Comparison of ENCODE assay signal across 4 fruit fly cellular contexts in genomic region chr3R:5363412-5363811, dm6.
TF ChIP-seq lines count a peak whose summit lies in the region.

No protein-coding gene starts in this region.

- no peak for TF ChIP-seq CTCF in whole organism, embryonic (GFP tag; optimal IDR thresholded peaks at IDR 0.05; lab: Kevin White, UChicago)

TF ChIP-seq in whole organism, embryonic, 481 proteins besides CTCF, POLR2A, EP300 and RAD21 (continues in another document):
- TF ChIP-seq B-H1 (GFP tag; IDR thresholded peaks at IDR 0.05; lab: Robert Waterston, UW) (0 out of 3 replicates have a peak, but pooled peaks have one; percentile 17), hkb (optimal IDR thresholded peaks at IDR 0.05; lab: Kevin White, UChicago) (no peak), hkb (GFP tag; IDR thresholded peaks at IDR 0.05; lab: Robert Waterston, UW) (0 out of 2 replicates have a peak, but pooled peaks have one; percentile 15), btn (GFP tag; optimal IDR thresholded peaks at IDR 0.05; lab: Kevin White, UChicago) (no peak), nom (GFP tag; optimal IDR thresholded peaks at IDR 0.05; lab: Kevin White, UChicago) (peak; percentile 79), CG31365 (tag; optimal IDR thresholded peaks at IDR 0.05; lab: Kevin White, UChicago) (no peak), sqz (GFP tag; optimal IDR thresholded peaks at IDR 0.05; lab: Kevin White, UChicago) (peak; percentile 83), inv (GFP tag; IDR thresholded peaks at IDR 0.05; lab: Robert Waterston, UW; ENCODE audit: partially characterized antibody) (no peak), CG13287 (GFP tag; IDR thresholded peaks at IDR 0.05; lab: Robert Waterston, UW; ENCODE audit: partially characterized antibody) (peak; percentile 37; the same call in 1 of the 2 replicates), CG4282 (GFP tag; optimal IDR thresholded peaks at IDR 0.05; lab: Kevin White, UChicago) (no peak), pros (GFP tag; optimal IDR thresholded peaks at IDR 0.05; lab: Kevin White, UChicago) (peak; percentile 54), Dbx (GFP tag; IDR thresholded peaks at IDR 0.05; lab: Robert Waterston, UW) (no peak), oc (tag; optimal IDR thresholded peaks at IDR 0.05; lab: Kevin White, UChicago) (peak; percentile 90), HLH54F (GFP tag; optimal IDR thresholded peaks at IDR 0.05; lab: Kevin White, UChicago) (no peak), sna (GFP tag; IDR thresholded peaks at IDR 0.05; lab: Robert Waterston, UW; ENCODE audit: partially characterized antibody) (0 out of 2 replicates have a peak, but pooled peaks have one; percentile 13), Blimp-1 (GFP tag; optimal IDR thresholded peaks at IDR 0.05; lab: Kevin White, UChicago) (peak; percentile 11), CG12391 (tag; optimal IDR thresholded peaks at IDR 0.05; lab: Kevin White, UChicago) (no peak), CG13894 (tag; optimal IDR thresholded peaks at IDR 0.05; lab: Kevin White, UChicago) (peak; percentile 62), kni (GFP tag; optimal IDR thresholded peaks at IDR 0.05; lab: Kevin White, UChicago) (peak; percentile 6), CG15073 (GFP tag; optimal IDR thresholded peaks at IDR 0.05; lab: Kevin White, UChicago) (no peak), CG17359 (tag; optimal IDR thresholded peaks at IDR 0.05; lab: Kevin White, UChicago) (no peak)

TF ChIP-seq in whole organism, prepupa, 60 proteins besides CTCF, POLR2A, EP300 and RAD21 (continues in another document):
- TF ChIP-seq eg (GFP tag; IDR thresholded peaks at IDR 0.05; lab: Robert Waterston, UW) (no peak; the same call in 2 of the 3 replicates), Hr39 (GFP tag; optimal IDR thresholded peaks at IDR 0.05; lab: Kevin White, UChicago) (peak; percentile 35), net (GFP tag; optimal IDR thresholded peaks at IDR 0.05; lab: Kevin White, UChicago) (peak; percentile 18), Blimp-1 (GFP tag; optimal IDR thresholded peaks at IDR 0.05; lab: Kevin White, UChicago) (peak; percentile 43), CG8319 (GFP tag; optimal IDR thresholded peaks at IDR 0.05; lab: Kevin White, UChicago) (no peak), achi (GFP tag; optimal IDR thresholded peaks at IDR 0.05; lab: Kevin White, UChicago) (no peak), esn (GFP tag; optimal IDR thresholded peaks at IDR 0.05; lab: Kevin White, UChicago) (no peak), CG6276 (GFP tag; optimal IDR thresholded peaks at IDR 0.05; lab: Kevin White, UChicago) (no peak), dac (GFP tag; optimal IDR thresholded peaks at IDR 0.05; lab: Kevin White, UChicago) (no peak), Sox14 (GFP tag; optimal IDR thresholded peaks at IDR 0.05; lab: Kevin White, UChicago) (no peak), lz (GFP tag; optimal IDR thresholded peaks at IDR 0.05; lab: Kevin White, UChicago) (no peak), Sox102F (GFP tag; optimal IDR thresholded peaks at IDR 0.05; lab: Kevin White, UChicago) (no peak), Hr4 (GFP tag; optimal IDR thresholded peaks at IDR 0.05; lab: Kevin White, UChicago) (no peak), Sox15 (GFP tag; optimal IDR thresholded peaks at IDR 0.05; lab: Kevin White, UChicago) (no peak), CG6854 (GFP tag; optimal IDR thresholded peaks at IDR 0.05; lab: Kevin White, UChicago) (peak; percentile 90), CG3919 (GFP tag; optimal IDR thresholded peaks at IDR 0.05; lab: Kevin White, UChicago) (no peak), topi (GFP tag; optimal IDR thresholded peaks at IDR 0.05; lab: Kevin White, UChicago) (no peak), CG1621 (tag; optimal IDR thresholded peaks at IDR 0.05; lab: Kevin White, UChicago) (peak; percentile 74), CG9139 (GFP tag; optimal IDR thresholded peaks at IDR 0.05; lab: Kevin White, UChicago) (peak; percentile 34), fd59A (GFP tag; optimal IDR thresholded peaks at IDR 0.05; lab: Kevin White, UChicago) (no peak), OdsH (GFP tag; optimal IDR thresholded peaks at IDR 0.05; lab: Kevin White, UChicago) (no peak), CG4318 (GFP tag; optimal IDR thresholded peaks at IDR 0.05; lab: Kevin White, UChicago) (no peak), ss (GFP tag; optimal IDR thresholded peaks at IDR 0.05; lab: Kevin White, UChicago) (peak; percentile 56 to 99), spab (GFP tag; optimal IDR thresholded peaks at IDR 0.05; lab: Kevin White, UChicago) (no peak), CG6808 (GFP tag; optimal IDR thresholded peaks at IDR 0.05; lab: Kevin White, UChicago) (peak; percentile 32)

TF ChIP-seq in whole organism, pupa, 21 proteins besides CTCF, POLR2A, EP300 and RAD21:
- TF ChIP-seq Snoo (tag; optimal IDR thresholded peaks at IDR 0.05; lab: Kevin White, UChicago), result peak; percentile 79
- peak; percentile 58; the same call in 2 of the 3 replicates for TF ChIP-seq CG4496 (GFP tag; IDR thresholded peaks at IDR 0.05; lab: Robert Waterston, UW)
- TF ChIP-seq Ets98B (GFP tag; IDR thresholded peaks at IDR 0.05; lab: Robert Waterston, UW), result 0 out of 2 replicates have a peak, but pooled peaks have one; percentile 7
- TF ChIP-seq gl (tag; optimal IDR thresholded peaks at IDR 0.05; lab: Kevin White, UChicago), result peak; percentile 1
- TF ChIP-seq CG13204 (GFP tag; optimal IDR thresholded peaks at IDR 0.05; lab: Kevin White, UChicago), result peak; percentile 75
- TF ChIP-seq CG32121 (GFP tag; IDR thresholded peaks at IDR 0.05; lab: Robert Waterston, UW), result no peak
- no peak for TF ChIP-seq Pif1A (GFP tag; optimal IDR thresholded peaks at IDR 0.05; lab: Kevin White, UChicago)
- TF ChIP-seq fd96Ca (GFP tag; IDR thresholded peaks at IDR 0.05; lab: Robert Waterston, UW), result no peak
- TF ChIP-seq CG17806 (tag; optimal IDR thresholded peaks at IDR 0.05; lab: Kevin White, UChicago), result no peak
- TF ChIP-seq EcR (GFP tag; optimal IDR thresholded peaks at IDR 0.05; lab: Kevin White, UChicago), result peak; percentile 97

TF ChIP-seq in whole organism, wandering third instar larva, 38 proteins besides CTCF, POLR2A, EP300 and RAD21:
- peak; percentile 12 for TF ChIP-seq psq (GFP tag; optimal IDR thresholded peaks at IDR 0.05; lab: Kevin White, UChicago)
- TF ChIP-seq Dif (GFP tag; optimal IDR thresholded peaks at IDR 0.05; lab: Kevin White, UChicago; ENCODE audit: partially characterized antibody), result peak; percentile 73
- TF ChIP-seq Vsx2 (GFP tag; optimal IDR thresholded peaks at IDR 0.05; lab: Kevin White, UChicago; ENCODE audit: partially characterized antibody), result peak; percentile 73
- TF ChIP-seq rgr (GFP tag; optimal IDR thresholded peaks at IDR 0.05; lab: Kevin White, UChicago), result peak; percentile 20
- TF ChIP-seq Dfd (GFP tag; optimal IDR thresholded peaks at IDR 0.05; lab: Kevin White, UChicago), result no peak
- no peak for TF ChIP-seq GATAd (GFP tag; optimal IDR thresholded peaks at IDR 0.05; lab: Kevin White, UChicago)
- TF ChIP-seq dmrt93B (GFP tag; optimal IDR thresholded peaks at IDR 0.05; lab: Kevin White, UChicago), result no peak
- no peak for TF ChIP-seq Mio (GFP tag; optimal IDR thresholded peaks at IDR 0.05; lab: Kevin White, UChicago)
- no peak for TF ChIP-seq sv (GFP tag; optimal IDR thresholded peaks at IDR 0.05; lab: Kevin White, UChicago)

Comparison
In these comparisons a context has a peak if more than half of its experiments do, and no peak if none do; other contexts are left out.
1. Of the 7 proteins assayed by ChIP-seq in both whole organism, embryonic and whole organism, prepupa: peak only in whole organism, embryonic: none; only in whole organism, prepupa: CG6854, Hr39 and Lpt; in both: Blimp-1; in neither: 3.